Worm (Caenorhabditis elegans): ENCODE data around the gene C18H9.1.

C18H9.1 gene

DNA sequence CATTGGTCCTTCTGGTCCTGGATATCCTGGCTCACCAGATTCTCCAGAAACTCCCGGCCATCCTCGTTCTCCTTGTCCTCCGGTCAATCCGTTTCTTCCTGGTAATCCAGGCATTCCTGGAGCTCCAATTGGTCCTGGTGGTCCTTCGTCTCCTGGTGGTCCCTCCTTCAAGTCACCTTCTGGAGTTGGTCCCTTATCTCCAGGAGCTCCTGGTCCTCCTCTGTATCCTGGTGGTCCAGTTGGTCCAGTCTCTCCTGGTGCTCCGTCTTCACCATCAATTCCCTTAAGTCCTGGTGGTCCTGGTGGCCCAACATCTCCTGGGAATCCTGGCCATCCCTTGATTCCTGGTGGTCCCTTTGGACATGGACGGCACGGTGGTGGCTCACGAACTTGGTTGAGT is 11.7 kb downstream of the C18H9.1 start:
- TF ChIP-seq efl-1 (optimal IDR thresholded peaks at IDR 0.05): no peak
- peak in 1 of 2 experiments; percentile 14 for TF ChIP-seq efl-1 (GFP tag; optimal IDR thresholded peaks at IDR 0.05 in 1 of 2)
- no peak for TF ChIP-seq tlp-1 (tag; optimal IDR thresholded peaks at IDR 0.05)

DNA sequence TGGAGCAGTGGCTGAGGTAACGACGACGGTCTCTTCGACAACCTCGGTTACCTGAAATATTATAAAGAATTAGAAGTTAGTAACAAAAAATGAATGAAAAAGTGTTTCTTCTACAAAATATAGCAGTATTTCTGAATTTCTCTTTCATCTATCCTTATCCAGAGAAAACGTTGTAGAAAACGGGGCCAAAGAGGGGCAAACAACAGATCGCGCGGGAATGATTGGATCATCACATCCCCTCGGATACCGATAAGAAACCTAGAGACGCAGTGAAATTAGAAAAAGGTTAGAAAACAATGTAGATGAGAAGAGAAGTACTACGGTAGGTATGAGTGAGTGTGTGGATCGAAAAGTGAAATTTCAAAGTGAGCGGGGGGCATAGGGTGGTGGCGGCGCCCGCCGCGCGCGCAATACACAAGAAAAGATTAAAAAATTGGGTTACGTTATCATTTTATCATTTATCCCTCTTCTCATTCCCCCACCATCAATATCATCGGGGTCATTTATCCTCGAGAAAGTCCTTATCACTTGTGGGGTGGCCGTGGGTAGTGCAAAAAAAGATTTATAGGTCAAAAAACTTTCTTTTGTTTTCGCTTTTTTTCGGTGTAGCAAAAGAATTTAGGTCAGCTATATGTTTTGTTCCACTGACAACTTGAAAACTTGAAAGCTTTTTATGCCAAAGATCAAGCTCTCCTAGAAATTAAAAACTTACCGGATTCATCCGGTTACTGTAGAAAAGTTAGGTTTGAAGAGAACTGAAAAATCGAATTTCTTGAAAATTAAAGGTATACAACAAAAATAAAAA is 13.5 kb downstream of the C18H9.1 start, which contains the start of the genes dpy-10 and T14B4.19:
Gene dpy-10, minus strand, starts transcription at position 51 of the 805 bp plus-strand sequence.
Gene T14B4.19, minus strand, starts transcription at position 755 of the 805 bp plus-strand sequence.
- TF ChIP-seq nhr-76 (tag; optimal IDR thresholded peaks at IDR 0.05) (no peak), lin-14 (GFP tag; optimal IDR thresholded peaks at IDR 0.05) (peak; percentile 42), skn-1 (tag; optimal IDR thresholded peaks at IDR 0.05) (no peak), ztf-11 (tag; optimal IDR thresholded peaks at IDR 0.05) (no peak), dpl-1 (GFP tag; optimal IDR thresholded peaks at IDR 0.05) (no peak), C16A3.4 (tag; optimal IDR thresholded peaks at IDR 0.05) (no peak), blmp-1 (tag; optimal IDR thresholded peaks at IDR 0.05) (peak; percentile 99), swsn-7 (tag; optimal IDR thresholded peaks at IDR 0.05) (no peak), zag-1 (tag; optimal IDR thresholded peaks at IDR 0.05) (no peak), fkh-4 (tag; optimal IDR thresholded peaks at IDR 0.05; ENCODE audit: borderline replicate concordance) (no peak), nhr-85 (tag) (peak; percentile 64), lin-39 (tag; optimal IDR thresholded peaks at IDR 0.05) (no peak), elt-3 (tag; optimal IDR thresholded peaks at IDR 0.05) (peak in 2 of 6 experiments; percentile 87 to 98), unc-130 (tag; optimal IDR thresholded peaks at IDR 0.05) (no peak), ama-1 (optimal IDR thresholded peaks at IDR 0.05) (no peak), rnt-1 (tag; optimal IDR thresholded peaks at IDR 0.05) (no peak), mef-2 (tag; optimal IDR thresholded peaks at IDR 0.05) (no peak), unc-62 (GFP tag; optimal IDR thresholded peaks at IDR 0.05) (no peak)

DNA sequence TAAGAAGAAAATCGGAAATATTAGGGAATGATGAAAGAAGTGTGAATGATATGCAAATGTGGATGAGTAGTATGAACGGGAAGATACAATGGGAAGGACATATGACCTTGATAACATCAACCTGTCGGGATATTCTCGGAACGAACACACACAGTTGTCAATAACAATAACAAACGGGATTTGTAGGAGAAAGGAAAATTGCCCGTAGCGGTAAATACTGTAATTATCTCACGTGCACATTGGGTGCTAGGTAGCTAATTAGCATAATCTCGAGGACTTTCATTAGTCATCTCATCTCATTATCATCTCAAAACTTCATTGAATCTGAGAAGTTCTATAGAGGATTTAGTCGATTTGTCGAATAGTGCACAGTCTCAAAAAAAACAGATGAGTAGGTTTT is 14.1 kb downstream of the C18H9.1 start:
- TF ChIP-seq snpc-4 (tag; optimal IDR thresholded peaks at IDR 0.05) (no peak), lin-35 (GFP tag; optimal IDR thresholded peaks at IDR 0.05) (no peak), nhr-77 (tag; optimal IDR thresholded peaks at IDR 0.05) (no peak), ceh-88 (GFP tag; IDR thresholded peaks at IDR 0.05) (no peak), efl-3 (GFP tag; optimal IDR thresholded peaks at IDR 0.05) (no peak), unc-86 (tag; optimal IDR thresholded peaks at IDR 0.05) (no peak), fkh-10 (GFP tag; optimal IDR thresholded peaks at IDR 0.05) (no peak), elt-2 (tag; optimal IDR thresholded peaks at IDR 0.05) (no peak), tlp-1 (tag; optimal IDR thresholded peaks at IDR 0.05) (no peak), swsn-7 (tag; optimal IDR thresholded peaks at IDR 0.05) (no peak), xbp-1 (tag; optimal IDR thresholded peaks at IDR 0.05) (no peak)

DNA sequence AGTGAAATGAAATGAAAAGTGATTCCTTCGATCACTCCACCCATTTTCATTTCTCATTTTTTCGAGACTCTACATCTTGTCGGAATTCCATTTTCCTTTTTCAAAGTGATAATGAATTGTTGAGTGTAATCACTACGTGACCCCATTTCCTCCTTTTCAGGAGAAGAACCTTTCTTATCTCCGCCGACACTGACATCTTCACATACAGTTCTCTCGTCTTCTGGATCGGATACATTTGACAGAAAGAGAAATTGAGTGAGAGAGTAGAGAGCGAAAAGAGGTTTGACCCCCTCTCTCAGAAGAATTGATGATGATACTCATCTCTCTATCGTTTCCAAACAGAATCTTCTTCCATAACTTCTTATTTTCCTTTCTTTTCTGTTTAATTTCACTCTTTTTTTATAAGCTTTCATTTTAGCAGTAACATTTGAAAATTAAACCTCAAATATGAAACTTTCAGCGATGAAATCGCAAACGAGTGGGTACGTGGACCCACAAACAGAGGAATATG is 15.0 kb downstream of the C18H9.1 start, which contains the start of gene dpy-2:
Gene dpy-2, plus strand, starts transcription at position 461 of the 511 bp plus-strand sequence.
- TF ChIP-seq pqm-1 (tag; optimal IDR thresholded peaks at IDR 0.05): no peak
- TF ChIP-seq blmp-1 (tag; optimal IDR thresholded peaks at IDR 0.05): peak; percentile 99
- peak in 1 of 6 experiments; percentile 11 for TF ChIP-seq elt-3 (tag; optimal IDR thresholded peaks at IDR 0.05)
- no peak for TF ChIP-seq ets-5 (GFP tag; IDR thresholded peaks at IDR 0.05)
- TF ChIP-seq nhr-84 (tag; optimal IDR thresholded peaks at IDR 0.05): no peak

DNA sequence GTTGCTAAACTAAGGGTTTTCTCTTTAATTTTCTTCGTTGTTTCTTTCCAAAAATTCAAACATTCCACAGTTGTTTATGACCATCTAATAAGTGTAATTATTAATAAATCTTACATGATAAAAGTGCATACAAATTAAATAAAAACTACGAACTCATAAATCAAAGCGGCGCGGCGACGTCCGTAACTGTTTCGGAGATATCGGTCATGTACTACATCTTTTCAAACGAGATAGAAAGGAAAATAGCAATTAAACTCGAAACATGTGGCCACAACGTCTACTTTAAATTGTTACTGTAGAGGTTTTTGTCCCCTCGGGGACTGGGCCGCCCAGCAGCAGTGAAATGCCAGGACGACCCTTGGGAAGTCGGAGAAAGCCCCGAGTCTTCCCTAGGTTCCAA is 17.0 kb downstream of the C18H9.1 start:
- TF ChIP-seq grh-1 (GFP tag; IDR thresholded peaks at IDR 0.05) (no peak), lin-13 (GFP tag; optimal IDR thresholded peaks at IDR 0.05) (no peak), dpl-1 (GFP tag; optimal IDR thresholded peaks at IDR 0.05) (no peak), blmp-1 (tag; optimal IDR thresholded peaks at IDR 0.05) (peak; percentile 86), nhr-76 (tag; optimal IDR thresholded peaks at IDR 0.05) (no peak), lin-39 (tag; optimal IDR thresholded peaks at IDR 0.05) (no peak), sup-37 (GFP tag; optimal IDR thresholded peaks at IDR 0.05) (no peak)
